Fruit fly (Drosophila melanogaster): ENCODE measurements around the gene Ctl2.
A peak's percentile ranks its signal among the peaks of the same experiment; 100 is the strongest.

The Ctl2 gene

dm6 chr3R:29157418-29158398 lies 34.5 kb downstream of the Ctl2 start, which contains the start of gene rdog (continued):
- peak; percentile 63 for TF ChIP-seq CG5953 (GFP tag; IDR thresholded peaks at IDR 0.05)
- TF ChIP-seq B-H1 (GFP tag; IDR thresholded peaks at IDR 0.05) = peak; percentile 17; the same call in 1 of the 3 replicates
- peak; percentile 13 for TF ChIP-seq CG15479 (GFP tag; optimal IDR thresholded peaks at IDR 0.05)
- peak; percentile 85 for TF ChIP-seq CG12391 (tag; optimal IDR thresholded peaks at IDR 0.05)
- peak; percentile 57 for TF ChIP-seq CG5180 (GFP tag; optimal IDR thresholded peaks at IDR 0.05)
- TF ChIP-seq CG12236 (GFP tag; optimal IDR thresholded peaks at IDR 0.05) = peak; percentile 68
- TF ChIP-seq CG6791 (GFP tag; IDR thresholded peaks at IDR 0.05; ENCODE audit: partially characterized antibody) = peak; percentile 46; the same call in 1 of the 3 replicates
- TF ChIP-seq CG1792 (GFP tag; optimal IDR thresholded peaks at IDR 0.05) = peak; percentile 61
- no peak for TF ChIP-seq Dp (GFP tag; optimal IDR thresholded peaks at IDR 0.05)
- no peak for TF ChIP-seq ap (GFP tag; IDR thresholded peaks at IDR 0.05)
- TF ChIP-seq Nf-YB (GFP tag; optimal IDR thresholded peaks at IDR 0.05) = peak; percentile 55
- TF ChIP-seq CG10462 (GFP tag; optimal IDR thresholded peaks at IDR 0.05) = peak; percentile 75
- TF ChIP-seq CG7987 (GFP tag; optimal IDR thresholded peaks at IDR 0.05) = peak; percentile 46
- peak; percentile 75 for TF ChIP-seq mam (GFP tag; optimal IDR thresholded peaks at IDR 0.05)
- TF ChIP-seq ci (GFP tag; IDR thresholded peaks at IDR 0.05) = 0 out of 3 replicates have a peak, but pooled peaks have one; percentile 6
- no peak for TF ChIP-seq Poxn (GFP tag; IDR thresholded peaks at IDR 0.05)
- TF ChIP-seq Sin3A (optimal IDR thresholded peaks at IDR 0.05) = peak; percentile 33
- peak; percentile 78 for TF ChIP-seq CG12104 (GFP tag; optimal IDR thresholded peaks at IDR 0.05)
- no peak for TF ChIP-seq Xrp1 (GFP tag; IDR thresholded peaks at IDR 0.05)
- peak; percentile 75 for TF ChIP-seq CG15011 (GFP tag; optimal IDR thresholded peaks at IDR 0.05)
- peak; percentile 28; the same call in 1 of the 2 replicates for TF ChIP-seq CG10366 (GFP tag; IDR thresholded peaks at IDR 0.05)
- 0 out of 2 replicates have a peak, but pooled peaks have one; percentile 37 for TF ChIP-seq CG11247 (GFP tag; IDR thresholded peaks at IDR 0.05)
- TF ChIP-seq CG3726 (GFP tag; IDR thresholded peaks at IDR 0.05) = no peak
- peak; percentile 34 for TF ChIP-seq kni (GFP tag; optimal IDR thresholded peaks at IDR 0.05)
- no peak for TF ChIP-seq unc-4 (GFP tag; IDR thresholded peaks at IDR 0.05; ENCODE audit: partially characterized antibody)
- TF ChIP-seq odd (GFP tag; optimal IDR thresholded peaks at IDR 0.05) = peak; percentile 71
- TF ChIP-seq CrebB (tag; optimal IDR thresholded peaks at IDR 0.05) = peak; percentile 68
- peak; percentile 88 for TF ChIP-seq CG17361 (GFP tag; IDR thresholded peaks at IDR 0.05)
- peak; percentile 54 for TF ChIP-seq cato (GFP tag; optimal IDR thresholded peaks at IDR 0.05; ENCODE audit: borderline replicate concordance)
- peak; percentile 58 for TF ChIP-seq B-H2 (GFP tag; optimal IDR thresholded peaks at IDR 0.05)
- TF ChIP-seq schlank (tag; optimal IDR thresholded peaks at IDR 0.05) = peak; percentile 22
- TF ChIP-seq tx (GFP tag; optimal IDR thresholded peaks at IDR 0.05) = peak; percentile 64
- peak; percentile 40; the same call in 1 of the 2 replicates for TF ChIP-seq CG14014 (GFP tag; IDR thresholded peaks at IDR 0.05)
- TF ChIP-seq zfh2 (GFP tag; optimal IDR thresholded peaks at IDR 0.05) = peak; percentile 76
- peak; percentile 73 for TF ChIP-seq Side (GFP tag; optimal IDR thresholded peaks at IDR 0.05)
- peak; percentile 86 for TF ChIP-seq gem (tag; optimal IDR thresholded peaks at IDR 0.05)
- peak; percentile 33 to 40 for TF ChIP-seq insv (GFP tag; optimal IDR thresholded peaks at IDR 0.05)
- TF ChIP-seq CG31365 (tag; optimal IDR thresholded peaks at IDR 0.05) = no peak
- peak; percentile 31; the same call in 1 of the 2 replicates for TF ChIP-seq CG1024 (GFP tag; IDR thresholded peaks at IDR 0.05)
- TF ChIP-seq ewg (GFP tag; optimal IDR thresholded peaks at IDR 0.05) = peak; percentile 37
- peak; percentile 73 for TF ChIP-seq Hr3 (GFP tag; optimal IDR thresholded peaks at IDR 0.05)
- TF ChIP-seq Awh (GFP tag; IDR thresholded peaks at IDR 0.05) = no peak
- peak; percentile 51; the same call in 1 of the 2 replicates for TF ChIP-seq CG8765 (GFP tag; IDR thresholded peaks at IDR 0.05)
- TF ChIP-seq CG2116 (GFP tag; optimal IDR thresholded peaks at IDR 0.05) = peak; percentile 69
- TF ChIP-seq CG11504 (tag; optimal IDR thresholded peaks at IDR 0.05) = peak; percentile 75
- TF ChIP-seq CG8359 (GFP tag; optimal IDR thresholded peaks at IDR 0.05; ENCODE audit: borderline replicate concordance) = peak; percentile 28
- TF ChIP-seq dan (GFP tag; IDR thresholded peaks at IDR 0.05) = no peak
- TF ChIP-seq Nf-YC (tag; optimal IDR thresholded peaks at IDR 0.05) = peak; percentile 71
